Worm (Caenorhabditis elegans) whole organism, L3 larva: ENCODE measurements around the gene B0495.5.

Experiments
- aly-2 ChIP-seq: fragments of 150-350 bp; optimal IDR thresholded peaks from 2 replicates; lab custom pipeline; 2014; ENCODE audit warnings: missing biosample characterization, missing genetic modification characterization
- ama-1 ChIP-seq: fragments of 150-350 bp; optimal IDR thresholded peaks from 2 replicates; lab custom pipeline; 2018
- ceh-16 ChIP-seq: sonication (generic microtip); optimal IDR thresholded peaks from 2 replicates; lab custom pipeline; 2017; ENCODE audit warnings: missing biosample characterization, missing genetic modification characterization
- ceh-28 ChIP-seq: fragments of 150-350 bp; optimal IDR thresholded peaks from 2 replicates; lab custom pipeline; 2014; ENCODE audit warnings: missing biosample characterization, missing genetic modification reagents, missing genetic modification characterization
- ceh-82 ChIP-seq: fragments of 150-350 bp; optimal IDR thresholded peaks from 2 replicates; lab custom pipeline; 2014; ENCODE audit warnings: missing biosample characterization, missing genetic modification characterization
- ceh-9 ChIP-seq: sonication (generic microtip); optimal IDR thresholded peaks from 2 replicates; lab custom pipeline; 2018; ENCODE audit warnings: missing biosample characterization, missing genetic modification characterization
- daf-12 ChIP-seq: fragments of 150-350 bp; optimal IDR thresholded peaks from 2 replicates; lab custom pipeline; 2014; ENCODE audit warnings: missing biosample characterization, missing genetic modification reagents, missing genetic modification characterization
- egl-27 ChIP-seq: sonication (generic microtip); optimal IDR thresholded peaks from 4 replicates; lab custom pipeline; 2017; ENCODE audit warnings: missing biosample characterization, missing genetic modification reagents, missing genetic modification characterization
- egl-5 ChIP-seq: fragments of 150-350 bp; optimal IDR thresholded peaks from 2 replicates; lab custom pipeline; 2017; ENCODE audit warnings: missing biosample characterization, missing genetic modification reagents, missing genetic modification characterization, inconsistent platforms
- elt-1 ChIP-seq: fragments of 150-350 bp; optimal IDR thresholded peaks from 2 replicates; lab custom pipeline; 2014; ENCODE audit warnings: missing biosample characterization, missing genetic modification characterization
- fkh-10 ChIP-seq: sonication (generic microtip); optimal IDR thresholded peaks from 2 replicates; lab custom pipeline; 2017; ENCODE audit warnings: missing biosample characterization, missing genetic modification reagents, missing genetic modification characterization
- fkh-2 ChIP-seq: fragments of 150-350 bp; optimal IDR thresholded peaks from 2 replicates; lab custom pipeline; 2014; ENCODE audit warnings: missing biosample characterization, missing genetic modification reagents, missing genetic modification characterization
- fos-1 ChIP-seq: fragments of 150-350 bp; optimal IDR thresholded peaks from 2 replicates; lab custom pipeline; 2014; ENCODE audit warnings: missing biosample characterization, missing genetic modification characterization
- hmg-11 ChIP-seq: sonication (generic microtip); optimal IDR thresholded peaks from 2 replicates; lab custom pipeline; 2016; ENCODE audit warnings: missing genetic modification characterization, missing compliant biosample characterization
- jun-1 ChIP-seq: fragments of 150-350 bp; optimal IDR thresholded peaks from 2 replicates; lab custom pipeline; 2014; ENCODE audit warnings: missing biosample characterization, missing genetic modification reagents, missing genetic modification characterization
- lin-15B ChIP-seq: fragments of 150-350 bp; optimal IDR thresholded peaks from 2 replicates; lab custom pipeline; 2014; ENCODE audit warnings: missing biosample characterization, missing genetic modification characterization
- lin-39 ChIP-seq: fragments of 150-350 bp; optimal IDR thresholded peaks from 2 replicates; lab custom pipeline; 2018; ENCODE audit warnings: missing biosample characterization, missing genetic modification reagents, missing genetic modification characterization
- lsy-12 ChIP-seq: sonication (generic microtip); optimal IDR thresholded peaks from 2 replicates; lab custom pipeline; 2016; ENCODE audit warnings: mild to moderate bottlenecking, missing genetic modification characterization, missing compliant biosample characterization
- mdl-1 ChIP-seq: fragments of 150-350 bp; optimal IDR thresholded peaks from 2 replicates; lab custom pipeline; 2014; ENCODE audit warnings: missing biosample characterization, missing genetic modification characterization
- nfya-1 ChIP-seq: sonication (generic microtip); optimal IDR thresholded peaks from 2 replicates; lab custom pipeline; 2017; ENCODE audit warnings: missing genetic modification characterization, mild to moderate bottlenecking, missing compliant biosample characterization, antibody characterized with exemption, moderate library complexity; ENCODE audit not compliant: insufficient read depth
- nhr-11 ChIP-seq: fragments of 150-350 bp; optimal IDR thresholded peaks from 2 replicates; lab custom pipeline; 2014; ENCODE audit warnings: missing biosample characterization, missing genetic modification characterization
- nhr-23 ChIP-seq: fragments of 150-350 bp; optimal IDR thresholded peaks from 2 replicates; lab custom pipeline; 2014; ENCODE audit warnings: missing biosample characterization, missing genetic modification reagents, missing genetic modification characterization
- nhr-28 ChIP-seq: fragments of 150-350 bp; optimal IDR thresholded peaks from 2 replicates; lab custom pipeline; 2014; ENCODE audit warnings: missing biosample characterization, missing genetic modification characterization
- nhr-43 ChIP-seq: sonication (generic microtip); optimal IDR thresholded peaks from 2 replicates; lab custom pipeline; 2016; ENCODE audit warnings: mild to moderate bottlenecking, missing genetic modification characterization, missing compliant biosample characterization; ENCODE audit not compliant: poor library complexity, severe bottlenecking
- nhr-67 ChIP-seq: fragments of 150-350 bp; optimal IDR thresholded peaks from 2 replicates; lab custom pipeline; 2014; ENCODE audit warnings: missing biosample characterization, missing genetic modification characterization
- pqm-1 ChIP-seq: fragments of 150-350 bp; optimal IDR thresholded peaks from 2 replicates; lab custom pipeline; 2017; ENCODE audit warnings: missing biosample characterization, missing genetic modification characterization, inconsistent platforms
- sea-2 ChIP-seq: fragments of 150-350 bp; sonication (generic microtip); optimal IDR thresholded peaks from 4 replicates; lab custom pipeline; 2014; ENCODE audit warnings: missing biosample characterization, missing genetic modification reagents, missing genetic modification characterization
- tbx-2 ChIP-seq: sonication (generic microtip); optimal IDR thresholded peaks from 2 replicates; lab custom pipeline; 2016; ENCODE audit warnings: mild to moderate bottlenecking, missing genetic modification characterization, missing compliant biosample characterization
- unc-39 ChIP-seq: sonication (generic microtip); optimal IDR thresholded peaks from 4 replicates; lab custom pipeline; 2017; ENCODE audit warnings: missing biosample characterization, missing genetic modification characterization
- unc-62 ChIP-seq: fragments of 150-350 bp; sonication (generic microtip); optimal IDR thresholded peaks from 4 replicates; lab custom pipeline; 2014; ENCODE audit warnings: missing biosample characterization, missing genetic modification reagents, missing genetic modification characterization
- ztf-11 ChIP-seq: fragments of 150-350 bp; optimal IDR thresholded peaks from 2 replicates; lab custom pipeline; 2014; ENCODE audit warnings: missing biosample characterization, missing genetic modification characterization
- ztf-4 ChIP-seq: fragments of 150-350 bp; optimal IDR thresholded peaks from 2 replicates; lab custom pipeline; 2014; ENCODE audit warnings: missing biosample characterization, missing genetic modification characterization

B0495.5 gene

ce11 chrII:7720479-7720878 lies 22.2 kb upstream of the B0495.5 start:
- TF ChIP-seq lin-39 (no peak), nhr-23 (tag; lab: Kevin White, UChicago) (no peak), egl-27 (tag; lab: Kevin White, UChicago) (no peak), ztf-11 (tag; lab: Kevin White, UChicago) (no peak), unc-62 (GFP tag; lab: Kevin White, UChicago) (no peak), ceh-16 (tag; lab: Kevin White, UChicago) (no peak), nhr-43 (no peak), nhr-11 (tag; lab: Kevin White, UChicago) (no peak), fkh-10 (GFP tag; lab: Kevin White, UChicago) (no peak)

ce11 chrII:7719039-7719438 lies 20.7 kb upstream of the B0495.5 start:
- TF ChIP-seq ztf-4 (tag; lab: Kevin White, UChicago), result no peak
- peak; percentile 39 for TF ChIP-seq fkh-10 (GFP tag; lab: Kevin White, UChicago)

ce11 chrII:7718491-7718890 lies 20.2 kb upstream of the B0495.5 start, which contains the start of gene cpna-5:
TSS of gene cpna-5 (minus strand) at chrII:7718591.
- TF ChIP-seq unc-39 (tag; lab: Kevin White, UChicago) (no peak), elt-1 (tag; lab: Kevin White, UChicago) (no peak), aly-2 (tag; lab: Kevin White, UChicago) (no peak), ama-1 (lab: Kevin White, UChicago) (no peak), fkh-2 (no peak), lin-15B (tag; lab: Kevin White, UChicago) (no peak), pqm-1 (tag; lab: Kevin White, UChicago) (no peak), egl-5 (tag; lab: Kevin White, UChicago) (no peak), nfya-1 (tag; lab: Kevin White, UChicago) (no peak), egl-27 (tag; lab: Kevin White, UChicago) (no peak), ceh-28 (tag; lab: Kevin White, UChicago) (no peak), sea-2 (GFP tag; lab: Kevin White, UChicago) (no peak), nhr-28 (no peak), jun-1 (tag; lab: Kevin White, UChicago) (no peak), nhr-67 (tag; lab: Kevin White, UChicago) (no peak), tbx-2 (tag; lab: Kevin White, UChicago) (no peak), mdl-1 (no peak), nhr-43 (no peak), fkh-10 (GFP tag; lab: Kevin White, UChicago) (no peak), daf-12 (tag; lab: Kevin White, UChicago) (no peak)

- TF ChIP-seq fkh-2 (no peak), ztf-11 (tag; lab: Kevin White, UChicago) (no peak), hmg-11 (peak; percentile 14), sea-2 (GFP tag; lab: Kevin White, UChicago) (no peak), fkh-10 (GFP tag; lab: Kevin White, UChicago) (peak; percentile 39)
Observed at ce11 chrII:7716112-7716511, 17.8 kb upstream of the B0495.5 start.

ce11 chrII:7714614-7715186 lies 16.4 kb upstream of the B0495.5 start:
- TF ChIP-seq aly-2 (tag; lab: Kevin White, UChicago) (no peak), nhr-28 (no peak), egl-27 (tag; lab: Kevin White, UChicago) (no peak), mdl-1 (no peak), ceh-82 (tag; lab: Kevin White, UChicago) (no peak), nhr-23 (tag; lab: Kevin White, UChicago) (no peak), nfya-1 (tag; lab: Kevin White, UChicago) (peak; percentile 26), fkh-2 (no peak), ceh-9 (tag; lab: Kevin White, UChicago) (no peak), pqm-1 (tag; lab: Kevin White, UChicago) (no peak), fos-1 (no peak), lin-39 (peak; percentile 4), elt-1 (tag; lab: Kevin White, UChicago) (peak; percentile 60), ceh-16 (tag; lab: Kevin White, UChicago) (no peak), nhr-11 (tag; lab: Kevin White, UChicago) (no peak), jun-1 (tag; lab: Kevin White, UChicago) (no peak), ztf-11 (tag; lab: Kevin White, UChicago) (no peak), nhr-67 (tag; lab: Kevin White, UChicago) (no peak), fkh-10 (GFP tag; lab: Kevin White, UChicago) (peak; percentile 97), lsy-12 (tag; lab: Kevin White, UChicago) (no peak)
